Worm (Caenorhabditis elegans): ENCODE results near the gene srv-4.

The srv-4 gene

ce11 chrIV:4247334-4247733 is 40.9 kb downstream of the srv-4 start:
- TF ChIP-seq unc-30 (tag; optimal IDR thresholded peaks at IDR 0.05) (no peak), fkh-10 (GFP tag; optimal IDR thresholded peaks at IDR 0.05) (no peak), nhr-76 (tag; optimal IDR thresholded peaks at IDR 0.05) (no peak), mef-2 (tag; optimal IDR thresholded peaks at IDR 0.05) (no peak), elt-3 (tag; optimal IDR thresholded peaks at IDR 0.05) (peak in 2 of 6 experiments; percentile 1 to 39), aha-1 (tag; optimal IDR thresholded peaks at IDR 0.05) (no peak), ceh-90 (tag; optimal IDR thresholded peaks at IDR 0.05) (no peak), blmp-1 (tag; optimal IDR thresholded peaks at IDR 0.05) (no peak), tlp-1 (tag; optimal IDR thresholded peaks at IDR 0.05) (no peak), sptf-1 (tag; optimal IDR thresholded peaks at IDR 0.05) (no peak), nhr-12 (tag; optimal IDR thresholded peaks at IDR 0.05) (no peak), nhr-47 (tag; optimal IDR thresholded peaks at IDR 0.05) (peak; percentile 70), nhr-71 (tag; optimal IDR thresholded peaks at IDR 0.05) (peak; percentile 80), ztf-11 (tag; optimal IDR thresholded peaks at IDR 0.05) (no peak), egl-27 (tag; optimal IDR thresholded peaks at IDR 0.05) (no peak), aly-2 (tag; optimal IDR thresholded peaks at IDR 0.05) (no peak), fos-1 (tag; optimal IDR thresholded peaks at IDR 0.05) (no peak), hlh-17 (GFP tag; optimal IDR thresholded peaks at IDR 0.05; ENCODE audit: borderline replicate concordance) (no peak), C34B4.2 (tag; optimal IDR thresholded peaks at IDR 0.05) (no peak), rnt-1 (tag; optimal IDR thresholded peaks at IDR 0.05) (peak; percentile 59), mdl-1 (tag; optimal IDR thresholded peaks at IDR 0.05) (peak in 1 of 2 experiments; percentile 19), unc-62 (GFP tag; optimal IDR thresholded peaks at IDR 0.05) (no peak), nhr-90 (tag; optimal IDR thresholded peaks at IDR 0.05; ENCODE audit: poor library complexity) (peak; percentile 42), zip-4 (GFP tag; optimal IDR thresholded peaks at IDR 0.05) (no peak), isw-1 (GFP tag; IDR thresholded peaks at IDR 0.05) (peak; percentile 68), F16B12.6 (tag; optimal IDR thresholded peaks at IDR 0.05) (peak; percentile 33), efl-1 (optimal IDR thresholded peaks at IDR 0.05) (peak; percentile 83 to 85), efl-1 (GFP tag; optimal IDR thresholded peaks at IDR 0.05 in 1 of 2) (peak; percentile 82 to 98), nhr-19 (GFP tag; conservative IDR thresholded peaks at IDR 0.05) (peak; percentile 64), nhr-28 (tag; optimal IDR thresholded peaks at IDR 0.05) (no peak), sox-4 (tag; optimal IDR thresholded peaks at IDR 0.05) (no peak), unc-98 (GFP tag; IDR thresholded peaks at IDR 0.05) (no peak), nhr-11 (tag; optimal IDR thresholded peaks at IDR 0.05) (no peak), lin-35 (GFP tag; optimal IDR thresholded peaks at IDR 0.05) (peak; percentile 76 to 85), fkh-8 (tag; optimal IDR thresholded peaks at IDR 0.05) (peak; percentile 39), snu-23 (GFP tag; optimal IDR thresholded peaks at IDR 0.05) (peak; percentile 78), lin-14 (GFP tag; optimal IDR thresholded peaks at IDR 0.05) (peak; percentile 35), lin-15B (tag; optimal IDR thresholded peaks at IDR 0.05) (no peak), efl-3 (GFP tag; optimal IDR thresholded peaks at IDR 0.05) (no peak), grh-1 (GFP tag; IDR thresholded peaks at IDR 0.05) (peak; percentile 86), ceh-63 (GFP tag; optimal IDR thresholded peaks at IDR 0.05) (no peak), hpl-2 (GFP tag; optimal IDR thresholded peaks at IDR 0.05) (no peak), nhr-77 (tag; optimal IDR thresholded peaks at IDR 0.05) (no peak), ets-5 (GFP tag; IDR thresholded peaks at IDR 0.05) (no peak), sup-37 (GFP tag; optimal IDR thresholded peaks at IDR 0.05) (no peak), nhr-84 (tag; optimal IDR thresholded peaks at IDR 0.05) (no peak), C04F5.9 (tag; optimal IDR thresholded peaks at IDR 0.05) (peak; percentile 10), mep-1 (tag; optimal IDR thresholded peaks at IDR 0.05) (peak; percentile 75), C16A3.4 (tag; optimal IDR thresholded peaks at IDR 0.05) (peak; percentile 25), swsn-7 (tag; optimal IDR thresholded peaks at IDR 0.05) (peak; percentile 67), lsy-2 (tag; optimal IDR thresholded peaks at IDR 0.05) (peak; percentile 73 to 85), dpl-1 (GFP tag; optimal IDR thresholded peaks at IDR 0.05) (peak; percentile 60 to 82 (median 80)), ceh-82 (tag; optimal IDR thresholded peaks at IDR 0.05) (peak; percentile 36 to 54 (median 52)), unc-130 (tag; optimal IDR thresholded peaks at IDR 0.05) (peak; percentile 40)
